Worm (Caenorhabditis elegans): ENCODE data around the gene Y54F10BM.3.
"Not testable (repeated sequence)": the region's sequence is repeated elsewhere in the genome, so short reads cannot be mapped to it uniquely, and the experiment has no call there.

Gene Y54F10BM.3

ce11 chrIII:2251348-2251747, 30.5 kb upstream of the Y54F10BM.3 start, which contains the start of gene fbxa-7:
TSS of gene fbxa-7 (minus strand) at chrIII:2251448.
- TF ChIP-seq hmbx-1 (tag; optimal IDR thresholded peaks at IDR 0.05) (no peak), F13C5.2 (tag; optimal IDR thresholded peaks at IDR 0.05) (no peak), pes-1 (GFP tag; IDR thresholded peaks at IDR 0.05) (no peak), B0310.2 (tag; optimal IDR thresholded peaks at IDR 0.05) (no peak), tra-4 (tag; optimal IDR thresholded peaks at IDR 0.05) (no peak), tbx-11 (GFP tag; IDR thresholded peaks at IDR 0.05) (no peak), ama-1 (optimal IDR thresholded peaks at IDR 0.05) (no peak), scrt-1 (GFP tag; IDR thresholded peaks at IDR 0.05) (no peak), ets-7 (tag; optimal IDR thresholded peaks at IDR 0.05) (no peak), hnd-1 (tag; optimal IDR thresholded peaks at IDR 0.05) (no peak), aly-1 (tag; optimal IDR thresholded peaks at IDR 0.05) (no peak), ceh-36 (tag; optimal IDR thresholded peaks at IDR 0.05) (no peak), tbx-37 (GFP tag; conservative IDR thresholded peaks at IDR 0.05) (no peak), flt-1 (GFP tag; IDR thresholded peaks at IDR 0.05) (no peak), hmg-4 (GFP tag; optimal IDR thresholded peaks at IDR 0.05) (no peak), sea-1 (GFP tag; conservative IDR thresholded peaks at IDR 0.05) (no peak)

ce11 chrIII:2253027-2253499, 28.8 kb upstream of the Y54F10BM.3 start, which contains the start of gene fbxa-73:
TSS of gene fbxa-73 (plus strand) at chrIII:2253449.
- no peak for TF ChIP-seq ets-7 (tag; optimal IDR thresholded peaks at IDR 0.05)
- no peak for TF ChIP-seq tbx-11 (GFP tag; IDR thresholded peaks at IDR 0.05)
- no peak for TF ChIP-seq flt-1 (GFP tag; IDR thresholded peaks at IDR 0.05)
- no peak for TF ChIP-seq scrt-1 (GFP tag; IDR thresholded peaks at IDR 0.05)
- TF ChIP-seq hmg-4 (GFP tag; optimal IDR thresholded peaks at IDR 0.05), result no peak
- no peak for TF ChIP-seq B0310.2 (tag; optimal IDR thresholded peaks at IDR 0.05)
- no peak for TF ChIP-seq tra-4 (tag; optimal IDR thresholded peaks at IDR 0.05)
- no peak for TF ChIP-seq ceh-13 (GFP tag; optimal IDR thresholded peaks at IDR 0.05)
- TF ChIP-seq sea-1 (GFP tag; conservative IDR thresholded peaks at IDR 0.05), result no peak
- TF ChIP-seq ceh-36 (tag; optimal IDR thresholded peaks at IDR 0.05), result no peak
- no peak for TF ChIP-seq aly-1 (tag; optimal IDR thresholded peaks at IDR 0.05)
- TF ChIP-seq tbx-37 (GFP tag; conservative IDR thresholded peaks at IDR 0.05), result no peak
- TF ChIP-seq hnd-1 (tag; optimal IDR thresholded peaks at IDR 0.05), result no peak
- no peak for TF ChIP-seq pes-1 (GFP tag; IDR thresholded peaks at IDR 0.05)
- no peak for TF ChIP-seq F13C5.2 (tag; optimal IDR thresholded peaks at IDR 0.05)
- TF ChIP-seq ama-1 (optimal IDR thresholded peaks at IDR 0.05), result no peak

ce11 chrIII:2255522-2255921, 26.3 kb upstream of the Y54F10BM.3 start, which contains the start of gene fbxa-71:
TSS of gene fbxa-71 (plus strand) at chrIII:2255822.
- TF ChIP-seq ets-7 (tag; optimal IDR thresholded peaks at IDR 0.05), result no peak
- TF ChIP-seq ama-1 (optimal IDR thresholded peaks at IDR 0.05), result no peak
- no peak for TF ChIP-seq hmg-4 (GFP tag; optimal IDR thresholded peaks at IDR 0.05)
- TF ChIP-seq tra-4 (tag; optimal IDR thresholded peaks at IDR 0.05), result no peak
- no peak for TF ChIP-seq ceh-36 (tag; optimal IDR thresholded peaks at IDR 0.05)
- TF ChIP-seq aly-1 (tag; optimal IDR thresholded peaks at IDR 0.05), result no peak
- TF ChIP-seq B0310.2 (tag; optimal IDR thresholded peaks at IDR 0.05), result no peak
- TF ChIP-seq sea-1 (GFP tag; conservative IDR thresholded peaks at IDR 0.05), result no peak
- TF ChIP-seq hnd-1 (tag; optimal IDR thresholded peaks at IDR 0.05), result no peak
- TF ChIP-seq flt-1 (GFP tag; IDR thresholded peaks at IDR 0.05), result no peak
- TF ChIP-seq scrt-1 (GFP tag; IDR thresholded peaks at IDR 0.05), result no peak
- TF ChIP-seq tbx-11 (GFP tag; IDR thresholded peaks at IDR 0.05), result no peak
- TF ChIP-seq F13C5.2 (tag; optimal IDR thresholded peaks at IDR 0.05), result no peak
- TF ChIP-seq hmbx-1 (tag; optimal IDR thresholded peaks at IDR 0.05), result no peak
- no peak for TF ChIP-seq pes-1 (GFP tag; IDR thresholded peaks at IDR 0.05)
- no peak for TF ChIP-seq tbx-37 (GFP tag; conservative IDR thresholded peaks at IDR 0.05)
- no peak for TF ChIP-seq ceh-13 (GFP tag; optimal IDR thresholded peaks at IDR 0.05)

ce11 chrIII:2258863-2259262, 23.0 kb upstream of the Y54F10BM.3 start, which contains the start of gene fbxa-43:
TSS of gene fbxa-43 (minus strand) at chrIII:2258963.
- TF ChIP-seq aly-1 (tag; optimal IDR thresholded peaks at IDR 0.05) (no peak), ama-1 (optimal IDR thresholded peaks at IDR 0.05) (no peak), sea-1 (GFP tag; conservative IDR thresholded peaks at IDR 0.05) (no peak), tra-4 (tag; optimal IDR thresholded peaks at IDR 0.05) (no peak), tbx-11 (GFP tag; IDR thresholded peaks at IDR 0.05) (no peak), ceh-36 (tag; optimal IDR thresholded peaks at IDR 0.05) (no peak), flt-1 (GFP tag; IDR thresholded peaks at IDR 0.05) (no peak), F13C5.2 (tag; optimal IDR thresholded peaks at IDR 0.05) (no peak), hmbx-1 (tag; optimal IDR thresholded peaks at IDR 0.05) (no peak), B0310.2 (tag; optimal IDR thresholded peaks at IDR 0.05) (no peak), ceh-13 (GFP tag; optimal IDR thresholded peaks at IDR 0.05) (no peak), hmg-4 (GFP tag; optimal IDR thresholded peaks at IDR 0.05) (no peak)

ce11 chrIII:2259329-2259728, 22.5 kb upstream of the Y54F10BM.3 start:
- no peak for TF ChIP-seq hmg-4 (GFP tag; optimal IDR thresholded peaks at IDR 0.05)
- no peak for TF ChIP-seq ceh-36 (tag; optimal IDR thresholded peaks at IDR 0.05)
- TF ChIP-seq ama-1 (optimal IDR thresholded peaks at IDR 0.05), result no peak
- TF ChIP-seq hmbx-1 (tag; optimal IDR thresholded peaks at IDR 0.05), result no peak
- TF ChIP-seq aly-1 (tag; optimal IDR thresholded peaks at IDR 0.05), result no peak
- no peak for TF ChIP-seq pes-1 (GFP tag; IDR thresholded peaks at IDR 0.05)
- no peak for TF ChIP-seq tbx-37 (GFP tag; conservative IDR thresholded peaks at IDR 0.05)
- TF ChIP-seq B0310.2 (tag; optimal IDR thresholded peaks at IDR 0.05), result no peak
- no peak for TF ChIP-seq flt-1 (GFP tag; IDR thresholded peaks at IDR 0.05)
- no peak for TF ChIP-seq scrt-1 (GFP tag; IDR thresholded peaks at IDR 0.05)
- no peak for TF ChIP-seq sea-1 (GFP tag; conservative IDR thresholded peaks at IDR 0.05)
- no peak for TF ChIP-seq ceh-13 (GFP tag; optimal IDR thresholded peaks at IDR 0.05)
- TF ChIP-seq F13C5.2 (tag; optimal IDR thresholded peaks at IDR 0.05), result no peak
- no peak for TF ChIP-seq tbx-11 (GFP tag; IDR thresholded peaks at IDR 0.05)
- TF ChIP-seq tra-4 (tag; optimal IDR thresholded peaks at IDR 0.05), result no peak
- TF ChIP-seq hnd-1 (tag; optimal IDR thresholded peaks at IDR 0.05), result no peak

- not testable (repeated sequence) for TF ChIP-seq sea-1 (GFP tag; conservative IDR thresholded peaks at IDR 0.05); F13C5.2 (tag; optimal IDR thresholded peaks at IDR 0.05); ets-7 (tag; optimal IDR thresholded peaks at IDR 0.05)
These were observed 20.5 kb upstream of the Y54F10BM.3 start, which contains the start of gene fbxa-42 for ce11 chrIII:2261353-2261752. TSS of gene fbxa-42 (minus strand) at chrIII:2261453.

ce11 chrIII:2262942-2263341, 18.9 kb upstream of the Y54F10BM.3 start, which contains the start of gene Y54F10BM.6:
TSS of gene Y54F10BM.6 (plus strand) at chrIII:2263242.
- TF ChIP-seq hnd-1 (tag; optimal IDR thresholded peaks at IDR 0.05), result no peak
- TF ChIP-seq flt-1 (GFP tag; IDR thresholded peaks at IDR 0.05), result no peak
- TF ChIP-seq B0310.2 (tag; optimal IDR thresholded peaks at IDR 0.05), result no peak
- TF ChIP-seq hmg-4 (GFP tag; optimal IDR thresholded peaks at IDR 0.05), result no peak
- no peak for TF ChIP-seq aly-1 (tag; optimal IDR thresholded peaks at IDR 0.05)
- TF ChIP-seq tbx-37 (GFP tag; conservative IDR thresholded peaks at IDR 0.05), result no peak
- TF ChIP-seq tra-4 (tag; optimal IDR thresholded peaks at IDR 0.05), result no peak
- no peak for TF ChIP-seq ama-1 (optimal IDR thresholded peaks at IDR 0.05)
- no peak for TF ChIP-seq sea-1 (GFP tag; conservative IDR thresholded peaks at IDR 0.05)
- TF ChIP-seq F13C5.2 (tag; optimal IDR thresholded peaks at IDR 0.05), result no peak
- no peak for TF ChIP-seq ceh-13 (GFP tag; optimal IDR thresholded peaks at IDR 0.05)
- TF ChIP-seq scrt-1 (GFP tag; IDR thresholded peaks at IDR 0.05), result no peak
- TF ChIP-seq ets-7 (tag; optimal IDR thresholded peaks at IDR 0.05), result no peak
- no peak for TF ChIP-seq tbx-11 (GFP tag; IDR thresholded peaks at IDR 0.05)
- TF ChIP-seq hmbx-1 (tag; optimal IDR thresholded peaks at IDR 0.05), result no peak
- TF ChIP-seq pes-1 (GFP tag; IDR thresholded peaks at IDR 0.05), result no peak
- TF ChIP-seq ceh-36 (tag; optimal IDR thresholded peaks at IDR 0.05), result no peak

Measured in whole organism, early embryonic.